Worm (Caenorhabditis elegans) whole organism, L1 larva: Measurements from ENCODE around the gene fbxb-6.

Experiments
- C04F5.9 ChIP-seq: sonication (generic microtip); optimal IDR thresholded peaks from 2 replicates; lab custom pipeline; 2016; ENCODE audit warnings: missing genetic modification characterization, missing compliant biosample characterization
- blmp-1 ChIP-seq: fragments of 150-350 bp; optimal IDR thresholded peaks from 2 replicates; lab custom pipeline; 2014; ENCODE audit warnings: missing biosample characterization, missing genetic modification characterization
- ceh-63 ChIP-seq: fragments of 200-800 bp; sonication (Bioruptor generic); optimal IDR thresholded peaks from 2 replicates; lab custom pipeline; 2018; ENCODE audit warnings: mild to moderate bottlenecking, missing genetic modification characterization, missing compliant biosample characterization
- dsc-1 ChIP-seq: sonication (generic microtip); optimal IDR thresholded peaks from 2 replicates; lab custom pipeline; 2016; ENCODE audit warnings: mild to moderate bottlenecking, missing genetic modification characterization, missing compliant biosample characterization
- efl-3 ChIP-seq: fragments of 200-800 bp; sonication (Bioruptor generic); optimal IDR thresholded peaks from 2 replicates; lab custom pipeline; 2018; ENCODE audit warnings: mild to moderate bottlenecking, missing genetic modification characterization, missing compliant biosample characterization
- egl-27 ChIP-seq, 2 experiments: fragments of 150-350 bp in 1 of 2; sonication (generic microtip); optimal IDR thresholded peaks; 3 replicates each; lab custom pipeline; 2017 to 2018; ENCODE audit warnings: missing biosample characterization in 2 of 2, missing genetic modification characterization in 2 of 2, missing genetic modification reagents in 2 of 2
- elt-2 ChIP-seq: sonication (generic microtip); optimal IDR thresholded peaks from 2 replicates; lab custom pipeline; 2016; ENCODE audit warnings: missing genetic modification characterization, mild to moderate bottlenecking, inconsistent platforms, missing compliant biosample characterization, missing genetic modification reagents
- ets-5 ChIP-seq: fragments of 200-800 bp; sonication (Bioruptor generic); IDR thresholded peaks from 2 replicates; pipeline ENCODE4 v1.3.6; 2022; ENCODE audit warnings: missing genetic modification characterization, missing compliant biosample characterization
- fkh-10 ChIP-seq: sonication (generic microtip); optimal IDR thresholded peaks from 2 replicates; lab custom pipeline; 2017; ENCODE audit warnings: missing biosample characterization, missing genetic modification reagents, missing genetic modification characterization
- lin-15B ChIP-seq: fragments of 150-350 bp; sonication (generic microtip); optimal IDR thresholded peaks from 3 replicates; lab custom pipeline; 2014; ENCODE audit warnings: missing biosample characterization, missing genetic modification characterization
- lin-39 ChIP-seq: fragments of 150-350 bp; optimal IDR thresholded peaks from 2 replicates; lab custom pipeline; 2014; ENCODE audit warnings: missing biosample characterization, missing genetic modification reagents, missing genetic modification characterization
- tlp-1 ChIP-seq: fragments of 150-350 bp; optimal IDR thresholded peaks from 2 replicates; lab custom pipeline; 2014; ENCODE audit warnings: missing biosample characterization, missing genetic modification characterization
- unc-30 ChIP-seq: sonication (generic microtip); optimal IDR thresholded peaks from 2 replicates; lab custom pipeline; 2017; ENCODE audit warnings: missing biosample characterization, missing genetic modification characterization
- unc-98 ChIP-seq: fragments of 200-800 bp; sonication (Bioruptor generic); IDR thresholded peaks from 2 replicates; pipeline ENCODE4 v1.3.6; 2022; ENCODE audit warnings: missing genetic modification characterization, missing compliant biosample characterization
- ztf-4 ChIP-seq: fragments of 150-350 bp; optimal IDR thresholded peaks from 2 replicates; lab custom pipeline; 2014; ENCODE audit warnings: missing biosample characterization, missing genetic modification characterization

fbxb-6 gene

ce11 chrII:2112948-2113347 is 48.4 kb downstream of the fbxb-6 start, which contains the start of gene R52.6:
R52.6 (minus strand) TSS chrII:2113048.
- TF ChIP-seq unc-98 (GFP tag; lab: Robert Waterston, UW), result no peak
- peak; percentile 1 for TF ChIP-seq blmp-1 (tag; lab: Kevin White, UChicago)
- no peak for TF ChIP-seq lin-39 (tag; lab: Kevin White, UChicago)

DNA sequence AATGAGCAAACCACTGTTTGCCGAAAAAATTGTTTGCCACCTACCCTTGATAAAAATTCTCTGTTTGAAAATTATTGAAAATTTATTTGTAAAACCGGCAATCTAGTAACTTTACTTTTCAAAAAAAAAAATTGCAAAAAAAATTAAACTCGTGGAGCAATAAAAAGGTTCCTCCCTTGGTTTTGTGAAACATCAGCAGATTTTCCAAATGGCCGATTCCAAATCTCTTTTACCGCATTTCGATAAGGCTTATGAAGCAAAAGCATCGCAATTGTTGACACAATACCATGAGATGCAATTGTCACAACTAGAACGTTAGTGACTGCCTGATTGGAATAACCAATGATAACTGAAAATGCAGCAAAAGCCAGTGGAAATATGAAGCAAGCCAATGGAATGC is 49.9 kb downstream of the fbxb-6 start:
- TF ChIP-seq C04F5.9 (tag; lab: Kevin White, UChicago) (no peak), ztf-4 (tag; lab: Kevin White, UChicago) (no peak), unc-30 (tag; lab: Kevin White, UChicago) (no peak), blmp-1 (tag; lab: Kevin White, UChicago) (no peak), ets-5 (GFP tag; lab: Robert Waterston, UW) (no peak), fkh-10 (GFP tag; lab: Kevin White, UChicago) (no peak), elt-2 (tag; lab: Kevin White, UChicago) (no peak), unc-98 (GFP tag; lab: Robert Waterston, UW) (no peak), tlp-1 (no peak), dsc-1 (no peak), lin-15B (tag; lab: Kevin White, UChicago) (no peak), egl-27 (tag; optimal IDR thresholded peaks at IDR 0.05; lab: Kevin White, UChicago) (no peak), ceh-63 (no peak), efl-3 (GFP tag; lab: Kevin White, UChicago) (no peak)
